Fruit fly (Drosophila melanogaster): ENCODE results near the gene CG6793.

DNA sequence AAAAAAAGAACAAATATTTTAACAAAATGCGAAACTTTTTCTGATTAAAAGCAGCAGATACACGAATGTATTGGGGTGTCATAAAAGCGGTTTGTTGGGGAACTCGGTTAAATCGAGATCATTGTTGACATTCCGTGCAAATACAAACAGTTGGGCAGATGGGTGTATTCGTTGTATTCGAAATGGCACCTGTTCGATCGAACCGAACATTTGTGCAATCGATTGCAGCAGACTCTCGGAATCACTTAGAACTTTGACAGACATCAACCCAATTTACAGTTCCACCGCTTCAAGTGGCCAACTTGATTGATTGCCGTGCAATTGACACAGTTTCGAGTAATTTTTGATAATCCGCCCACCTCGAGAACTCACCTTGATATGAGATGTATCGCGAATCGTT lies 38.2 kb downstream of the CG6793 start:
- TF ChIP-seq Hr78 (GFP tag; optimal IDR thresholded peaks at IDR 0.05) (no peak), dmrt93B (GFP tag; optimal IDR thresholded peaks at IDR 0.05) (no peak), Hr83 (GFP tag; optimal IDR thresholded peaks at IDR 0.05; ENCODE audit: poor library complexity, severe bottlenecking) (peak; percentile 64)

Data from whole organism, wandering third instar larva.